Fruit fly (Drosophila melanogaster) whole organism, prepupa: ENCODE data around the gene Qsox2.

ENCODE experiments used
- CG10631 ChIP-seq: fragments of 200-800 bp; sonication (Bioruptor generic); optimal IDR thresholded peaks from 2 replicates; lab custom pipeline; 2016; ENCODE audit warnings: missing biosample characterization, missing genetic modification characterization
- CG10669 ChIP-seq: fragments of 200-800 bp; sonication (Bioruptor generic); optimal IDR thresholded peaks from 3 replicates; lab custom pipeline; 2018; ENCODE audit warnings: missing biosample characterization, mild to moderate bottlenecking, missing genetic modification characterization, moderate library complexity
- CG11294 ChIP-seq: fragments of 200-800 bp; sonication (Bioruptor generic); IDR thresholded peaks from 2 replicates; pipeline ENCODE4 v1.3.6; 2022; ENCODE audit warnings: missing biosample characterization, missing genetic modification characterization
- CG15336 ChIP-seq: fragments of 200-800 bp; sonication (Bioruptor generic); IDR thresholded peaks from 2 replicates; pipeline ENCODE4 v1.3.6; 2022; ENCODE audit warnings: missing biosample characterization, missing genetic modification characterization
- CG1621 ChIP-seq: fragments of 200-800 bp; sonication (Bioruptor generic); optimal IDR thresholded peaks from 3 replicates; lab custom pipeline; 2018; ENCODE audit warnings: missing biosample characterization, mild to moderate bottlenecking, missing genetic modification characterization
- CG16779 ChIP-seq: fragments of 200-800 bp; sonication (Bioruptor generic); optimal IDR thresholded peaks from 3 replicates; lab custom pipeline; 2017; ENCODE audit warnings: missing biosample characterization, mild to moderate bottlenecking, missing genetic modification characterization
- CG3032 ChIP-seq: fragments of 200-800 bp; optimal IDR thresholded peaks from 2 replicates; lab custom pipeline; 2019; ENCODE audit warnings: missing biosample characterization, mild to moderate bottlenecking, missing genetic modification characterization, moderate library complexity
- CG31627 ChIP-seq: fragments of 200-800 bp; sonication (Bioruptor generic); optimal IDR thresholded peaks from 3 replicates; lab custom pipeline; 2016; ENCODE audit warnings: missing biosample characterization, missing genetic modification characterization
- CG32006 ChIP-seq: fragments of 200-800 bp; sonication (Bioruptor generic); optimal IDR thresholded peaks from 3 replicates; lab custom pipeline; 2017; ENCODE audit warnings: missing biosample characterization, mild to moderate bottlenecking, missing genetic modification characterization
- CG34406 ChIP-seq: fragments of 200-800 bp; sonication (Bioruptor generic); optimal IDR thresholded peaks from 3 replicates; lab custom pipeline; 2016; ENCODE audit warnings: missing biosample characterization, missing genetic modification characterization
- CG3919 ChIP-seq: fragments of 200-800 bp; sonication (Bioruptor generic); optimal IDR thresholded peaks from 3 replicates; lab custom pipeline; 2016; ENCODE audit warnings: missing biosample characterization, missing genetic modification characterization
- CG4318 ChIP-seq: fragments of 200-800 bp; sonication (Bioruptor generic); optimal IDR thresholded peaks from 3 replicates; lab custom pipeline; 2017; ENCODE audit warnings: missing biosample characterization, mild to moderate bottlenecking, missing genetic modification characterization
- CG6163 ChIP-seq: fragments of 200-800 bp; sonication (Bioruptor generic); IDR thresholded peaks from 3 replicates; pipeline ENCODE4 v1.3.6; 2022; ENCODE audit warnings: missing biosample characterization, missing genetic modification characterization
- CG6276 ChIP-seq: fragments of 200-800 bp; sonication (Bioruptor generic); optimal IDR thresholded peaks from 2 replicates; lab custom pipeline; 2017; ENCODE audit warnings: missing biosample characterization, mild to moderate bottlenecking, missing genetic modification characterization
- CG6792 ChIP-seq: fragments of 200-800 bp; sonication (Bioruptor generic); optimal IDR thresholded peaks from 3 replicates; lab custom pipeline; 2016; ENCODE audit warnings: missing biosample characterization, missing genetic modification characterization
- CG6808 ChIP-seq: fragments of 200-800 bp; sonication (Bioruptor generic); optimal IDR thresholded peaks from 3 replicates; lab custom pipeline; 2017; ENCODE audit warnings: missing biosample characterization, missing genetic modification characterization, mild to moderate bottlenecking, moderate library complexity, missing genetic modification reagents
- CG6854 ChIP-seq: fragments of 200-800 bp; sonication (Bioruptor generic); optimal IDR thresholded peaks from 2 replicates; lab custom pipeline; 2017; ENCODE audit warnings: missing biosample characterization, mild to moderate bottlenecking, missing genetic modification characterization
- CG7368 ChIP-seq: fragments of 200-800 bp; sonication (Bioruptor generic); optimal IDR thresholded peaks from 3 replicates; lab custom pipeline; 2016; ENCODE audit warnings: missing biosample characterization, missing genetic modification characterization
- CG8119 ChIP-seq: fragments of 200-800 bp; sonication (Bioruptor generic); IDR thresholded peaks from 3 replicates; pipeline ENCODE4 v1.3.6; 2022; ENCODE audit warnings: missing biosample characterization, missing genetic modification characterization
- CG8319 ChIP-seq: fragments of 200-800 bp; sonication (Bioruptor generic); optimal IDR thresholded peaks from 3 replicates; lab custom pipeline; 2016; ENCODE audit warnings: missing biosample characterization, missing genetic modification characterization
- CG8632 ChIP-seq: fragments of 200-800 bp; sonication (Bioruptor generic); optimal IDR thresholded peaks from 3 replicates; lab custom pipeline; 2016; ENCODE audit warnings: missing biosample characterization, missing genetic modification characterization
- CG9139 ChIP-seq: fragments of 200-800 bp; sonication (Bioruptor generic); optimal IDR thresholded peaks from 3 replicates; lab custom pipeline; 2017; ENCODE audit warnings: missing biosample characterization, mild to moderate bottlenecking, missing genetic modification characterization
- Eip78C ChIP-seq: fragments of 200-800 bp; sonication (Bioruptor generic); peaks from one replicate; lab custom pipeline; 2016; ENCODE audit warnings: missing biosample characterization, missing genetic modification characterization
- Ets21C ChIP-seq: fragments of 200-800 bp; sonication (Bioruptor generic); optimal IDR thresholded peaks from 3 replicates; lab custom pipeline; 2016; ENCODE audit warnings: missing biosample characterization, missing genetic modification characterization
- Ets96B ChIP-seq: fragments of 200-800 bp; optimal IDR thresholded peaks from 2 replicates; lab custom pipeline; 2019; ENCODE audit warnings: missing biosample characterization, mild to moderate bottlenecking, missing genetic modification characterization, moderate library complexity
- Gug ChIP-seq: fragments of 200-800 bp; sonication (Bioruptor generic); IDR thresholded peaks from 2 replicates; pipeline ENCODE4 v1.3.6; 2022; ENCODE audit warnings: missing biosample characterization, missing genetic modification characterization
- Hr39 ChIP-seq: fragments of 200-800 bp; sonication (Bioruptor generic); optimal IDR thresholded peaks from 2 replicates; lab custom pipeline; 2016; ENCODE audit warnings: missing biosample characterization, missing genetic modification characterization
- Hr4 ChIP-seq: fragments of 200-800 bp; sonication (Bioruptor generic); optimal IDR thresholded peaks from 3 replicates; lab custom pipeline; 2016; ENCODE audit warnings: missing biosample characterization, missing genetic modification characterization
- Lpt ChIP-seq: fragments of 200-800 bp; sonication (Bioruptor generic); optimal IDR thresholded peaks from 3 replicates; lab custom pipeline; 2016; ENCODE audit warnings: missing biosample characterization, missing genetic modification characterization
- Met ChIP-seq: fragments of 200-800 bp; sonication (Bioruptor generic); optimal IDR thresholded peaks from 3 replicates; lab custom pipeline; 2016; ENCODE audit warnings: missing biosample characterization, missing genetic modification characterization
- OdsH ChIP-seq: fragments of 200-800 bp; sonication (Bioruptor generic); optimal IDR thresholded peaks from 3 replicates; lab custom pipeline; 2016; ENCODE audit warnings: missing biosample characterization, missing genetic modification characterization
- Smox ChIP-seq: fragments of 200-800 bp; sonication (Bioruptor generic); optimal IDR thresholded peaks from 3 replicates; lab custom pipeline; 2016; ENCODE audit warnings: missing biosample characterization, missing genetic modification characterization
- Sox14 ChIP-seq: fragments of 200-800 bp; sonication (Bioruptor generic); optimal IDR thresholded peaks from 3 replicates; lab custom pipeline; 2016; ENCODE audit warnings: missing biosample characterization, missing genetic modification characterization
- Sox15 ChIP-seq: fragments of 200-800 bp; sonication (Bioruptor generic); optimal IDR thresholded peaks from 3 replicates; lab custom pipeline; 2016; ENCODE audit warnings: missing biosample characterization, missing genetic modification characterization
- achi ChIP-seq: fragments of 200-800 bp; sonication (Bioruptor generic); optimal IDR thresholded peaks from 3 replicates; lab custom pipeline; 2016; ENCODE audit warnings: missing biosample characterization, missing genetic modification characterization
- acj6 ChIP-seq: fragments of 200-800 bp; sonication (Bioruptor generic); optimal IDR thresholded peaks from 3 replicates; lab custom pipeline; 2016; ENCODE audit warnings: missing biosample characterization, missing genetic modification characterization
- cyc ChIP-seq: fragments of 200-800 bp; sonication (Bioruptor generic); optimal IDR thresholded peaks from 3 replicates; lab custom pipeline; 2016; ENCODE audit warnings: missing biosample characterization, missing genetic modification characterization
- dac ChIP-seq: fragments of 200-800 bp; sonication (Bioruptor generic); optimal IDR thresholded peaks from 2 replicates; lab custom pipeline; 2017; ENCODE audit warnings: missing biosample characterization, mild to moderate bottlenecking, missing genetic modification characterization
- dsx ChIP-seq: fragments of 200-800 bp; optimal IDR thresholded peaks from 3 replicates; lab custom pipeline; 2019; ENCODE audit warnings: missing biosample characterization, mild to moderate bottlenecking, missing genetic modification characterization, moderate library complexity; ENCODE audit not compliant: poor library complexity, severe bottlenecking
- eg ChIP-seq: fragments of 200-800 bp; sonication (Bioruptor generic); IDR thresholded peaks from 3 replicates; pipeline ENCODE4 v1.3.6; 2022; ENCODE audit warnings: missing biosample characterization, missing genetic modification characterization
- esn ChIP-seq: fragments of 200-800 bp; sonication (Bioruptor generic); optimal IDR thresholded peaks from 2 replicates; lab custom pipeline; 2016; ENCODE audit warnings: missing biosample characterization, mild to moderate bottlenecking, missing genetic modification characterization, moderate library complexity
- fd59A ChIP-seq: fragments of 200-800 bp; sonication (Bioruptor generic); optimal IDR thresholded peaks from 2 replicates; lab custom pipeline; 2017; ENCODE audit warnings: missing biosample characterization, mild to moderate bottlenecking, missing genetic modification characterization, missing genetic modification reagents
- fd85E ChIP-seq: fragments of 200-800 bp; sonication (Bioruptor generic); optimal IDR thresholded peaks from 3 replicates; lab custom pipeline; 2016; ENCODE audit warnings: missing biosample characterization, missing genetic modification characterization
- fkh ChIP-seq: fragments of 200-800 bp; sonication (Bioruptor generic); optimal IDR thresholded peaks from 3 replicates; lab custom pipeline; 2017; ENCODE audit warnings: missing biosample characterization, mild to moderate bottlenecking, missing genetic modification characterization, moderate library complexity
- lz ChIP-seq: fragments of 200-800 bp; sonication (Bioruptor generic); optimal IDR thresholded peaks from 3 replicates; lab custom pipeline; 2016; ENCODE audit warnings: missing biosample characterization, missing genetic modification characterization
- pdm3 ChIP-seq: fragments of 200-800 bp; sonication (Bioruptor generic); optimal IDR thresholded peaks from 3 replicates; lab custom pipeline; 2016; ENCODE audit warnings: missing biosample characterization, missing genetic modification characterization
- salr ChIP-seq, 2 experiments: fragments of 200-800 bp; sonication (Bioruptor generic); optimal IDR thresholded peaks; 3 replicates each; lab custom pipeline; 2016 to 2018; ENCODE audit warnings: missing biosample characterization in 2 of 2, missing genetic modification characterization in 2 of 2, mild to moderate bottlenecking in 1 of 2
- svp ChIP-seq: fragments of 200-800 bp; sonication (Bioruptor generic); peaks from one replicate; lab custom pipeline; 2016; ENCODE audit warnings: missing biosample characterization, missing genetic modification characterization
- vri ChIP-seq: fragments of 200-800 bp; sonication (Bioruptor generic); optimal IDR thresholded peaks from 3 replicates; lab custom pipeline; 2016; ENCODE audit warnings: missing biosample characterization, mild to moderate bottlenecking, missing genetic modification characterization

Gene Qsox2

DNA sequence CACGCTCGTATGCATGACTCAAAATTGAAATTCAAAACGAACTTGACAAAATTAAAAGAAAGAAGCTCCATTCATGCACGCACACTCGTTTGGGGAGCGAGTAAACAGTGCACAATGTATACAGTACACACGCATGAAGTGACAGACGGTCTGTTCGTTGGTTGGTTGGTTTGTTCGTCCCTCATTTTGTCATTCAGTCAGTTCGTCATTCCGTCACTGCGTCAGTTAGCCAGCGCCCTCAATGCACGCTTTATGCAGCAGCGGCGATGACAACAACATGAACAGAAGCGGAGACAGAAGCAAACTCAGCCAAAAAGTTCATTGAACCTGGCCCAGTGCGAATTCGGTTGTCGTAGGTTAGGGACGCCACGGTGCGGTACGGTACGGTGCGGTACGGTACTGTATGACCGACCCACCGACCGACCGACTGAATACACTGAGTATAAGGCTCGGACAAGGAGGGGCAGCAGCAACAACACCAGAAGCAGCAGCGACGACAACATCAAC lies 27.4 kb downstream of the Qsox2 start:
- TF ChIP-seq CG3032 (tag; lab: Kevin White, UChicago) = no peak
- no peak for TF ChIP-seq CG16779 (tag; lab: Kevin White, UChicago)

DNA sequence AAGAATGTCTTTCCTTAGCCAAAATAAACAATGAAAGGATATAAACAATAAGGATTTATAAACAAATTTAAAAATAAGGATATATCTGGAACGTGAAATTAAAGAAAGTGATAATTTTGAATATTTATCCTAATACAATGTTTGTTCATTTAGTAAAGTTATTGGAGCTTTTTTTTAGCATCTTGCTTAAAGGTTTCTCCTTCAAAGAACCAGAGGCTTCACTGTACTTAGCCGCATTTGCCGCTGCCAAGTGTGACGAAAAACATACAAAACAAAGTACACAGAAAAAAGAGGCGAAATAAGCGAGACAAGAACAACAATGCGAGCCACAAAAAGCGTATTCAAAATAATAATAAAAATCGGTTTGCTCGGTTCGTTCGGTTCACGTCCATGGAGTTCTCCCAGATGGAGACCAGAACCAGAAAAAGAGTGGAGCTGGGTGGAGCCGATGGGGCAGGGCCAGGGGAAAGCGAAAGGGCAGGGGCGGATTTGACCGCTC lies 27.9 kb downstream of the Qsox2 start:
- TF ChIP-seq CG9139 (GFP tag; lab: Kevin White, UChicago) (peak; percentile 95), CG6854 (GFP tag; lab: Kevin White, UChicago) (peak; percentile 70), fd59A (peak; percentile 97), svp (GFP tag; lab: Kevin White, UChicago) (peak; percentile 95), Hr39 (GFP tag; lab: Kevin White, UChicago) (peak; percentile 90), CG6808 (GFP tag; lab: Kevin White, UChicago) (peak; percentile 97), Gug (GFP tag; lab: Robert Waterston, UW) (peak; percentile 77), lz (GFP tag; lab: Kevin White, UChicago) (peak; percentile 94), Ets21C (GFP tag; lab: Kevin White, UChicago) (peak; percentile 87), fkh (GFP tag; lab: Kevin White, UChicago) (peak; percentile 5), CG7368 (peak; percentile 90), CG8632 (GFP tag; lab: Kevin White, UChicago) (peak; percentile 95), CG4318 (GFP tag; lab: Kevin White, UChicago) (peak; percentile 80), esn (GFP tag; lab: Kevin White, UChicago) (peak; percentile 95), vri (GFP tag; lab: Kevin White, UChicago) (peak; percentile 53), pdm3 (GFP tag; lab: Kevin White, UChicago) (peak; percentile 94), CG3919 (GFP tag; lab: Kevin White, UChicago) (peak; percentile 94), Ets96B (tag; lab: Kevin White, UChicago) (peak; percentile 97), OdsH (GFP tag; lab: Kevin White, UChicago) (peak; percentile 94), Smox (GFP tag; lab: Kevin White, UChicago) (peak; percentile 91), Hr4 (GFP tag; lab: Kevin White, UChicago) (peak; percentile 86), achi (peak; percentile 93), CG1621 (tag; lab: Kevin White, UChicago) (peak; percentile 89), Eip78C (GFP tag; lab: Kevin White, UChicago) (peak; percentile 99), CG31627 (GFP tag; lab: Kevin White, UChicago) (peak; percentile 93), CG15336 (GFP tag; lab: Robert Waterston, UW) (peak; percentile 86), CG32006 (peak; percentile 87), fd85E (GFP tag; lab: Kevin White, UChicago) (peak; percentile 43), dsx (GFP tag; lab: Kevin White, UChicago) (peak; percentile 96), CG11294 (GFP tag; lab: Robert Waterston, UW) (peak; percentile 68; the same call in 1 of the 2 replicates), cyc (peak; percentile 89), Sox14 (GFP tag; lab: Kevin White, UChicago) (peak; percentile 92), CG10669 (GFP tag; lab: Kevin White, UChicago) (peak; percentile 98), CG6276 (GFP tag; lab: Kevin White, UChicago) (peak; percentile 72), acj6 (GFP tag; lab: Kevin White, UChicago) (peak; percentile 93), CG6792 (GFP tag; lab: Kevin White, UChicago) (peak; percentile 93), CG34406 (peak; percentile 95), CG6163 (GFP tag; lab: Robert Waterston, UW) (peak; percentile 87), eg (GFP tag; lab: Robert Waterston, UW) (peak; percentile 70), CG8319 (GFP tag; lab: Kevin White, UChicago) (peak; percentile 91), salr (GFP tag; optimal IDR thresholded peaks at IDR 0.05; lab: Kevin White, UChicago) (peak; percentile 90 to 93), CG10631 (GFP tag; lab: Kevin White, UChicago) (peak; percentile 95), Met (GFP tag; lab: Kevin White, UChicago) (peak; percentile 93), CG8119 (GFP tag; lab: Robert Waterston, UW) (peak; percentile 90), Sox15 (GFP tag; lab: Kevin White, UChicago) (peak; percentile 94), Lpt (GFP tag; lab: Kevin White, UChicago) (peak; percentile 72), CG16779 (tag; lab: Kevin White, UChicago) (peak; percentile 86), CG3032 (tag; lab: Kevin White, UChicago) (peak; percentile 96), dac (GFP tag; lab: Kevin White, UChicago) (peak; percentile 60)
